Fruit fly (Drosophila melanogaster): Measurements from ENCODE around the gene mfr.

DNA sequence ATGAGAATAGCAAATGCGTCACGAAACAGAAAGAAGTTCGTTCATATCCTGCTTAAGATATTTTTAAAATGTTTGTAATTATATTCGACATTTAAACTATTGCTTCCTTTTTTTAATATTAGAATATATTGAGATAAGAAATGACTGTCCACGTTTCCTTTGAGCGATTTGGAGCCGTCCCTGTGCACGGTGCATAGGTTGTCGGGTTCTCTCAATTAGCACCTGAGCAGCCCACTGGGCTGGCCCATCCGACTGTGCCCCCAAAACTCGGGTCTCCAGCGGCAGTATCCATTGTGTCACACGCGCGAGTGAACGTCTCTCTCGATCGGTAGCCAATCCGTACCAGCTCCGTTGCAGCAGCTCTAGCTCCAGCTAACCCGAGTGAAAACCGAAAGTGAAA lies 46.1 kb upstream of the mfr start, which contains the start of gene CG13313:
- TF ChIP-seq EcR (GFP tag; optimal IDR thresholded peaks at IDR 0.05) (no peak), gl (tag; optimal IDR thresholded peaks at IDR 0.05) (no peak), Pif1B (GFP tag; optimal IDR thresholded peaks at IDR 0.05) (no peak), CG8159 (tag; optimal IDR thresholded peaks at IDR 0.05) (no peak), CG13204 (GFP tag; optimal IDR thresholded peaks at IDR 0.05) (no peak), CG34367 (tag; optimal IDR thresholded peaks at IDR 0.05) (no peak), CG15710 (tag; optimal IDR thresholded peaks at IDR 0.05) (no peak), CG4496 (GFP tag; IDR thresholded peaks at IDR 0.05) (no peak), fd96Ca (GFP tag; IDR thresholded peaks at IDR 0.05) (no peak), Ets98B (GFP tag; IDR thresholded peaks at IDR 0.05) (no peak), Snoo (tag; optimal IDR thresholded peaks at IDR 0.05) (no peak)

Measured in whole organism, pupa.